Worm (Caenorhabditis elegans): ENCODE data around the gene Y38E10A.34.
A peak's percentile ranks its signal among the peaks of the same experiment; 100 is the strongest.

Gene Y38E10A.34

DNA sequence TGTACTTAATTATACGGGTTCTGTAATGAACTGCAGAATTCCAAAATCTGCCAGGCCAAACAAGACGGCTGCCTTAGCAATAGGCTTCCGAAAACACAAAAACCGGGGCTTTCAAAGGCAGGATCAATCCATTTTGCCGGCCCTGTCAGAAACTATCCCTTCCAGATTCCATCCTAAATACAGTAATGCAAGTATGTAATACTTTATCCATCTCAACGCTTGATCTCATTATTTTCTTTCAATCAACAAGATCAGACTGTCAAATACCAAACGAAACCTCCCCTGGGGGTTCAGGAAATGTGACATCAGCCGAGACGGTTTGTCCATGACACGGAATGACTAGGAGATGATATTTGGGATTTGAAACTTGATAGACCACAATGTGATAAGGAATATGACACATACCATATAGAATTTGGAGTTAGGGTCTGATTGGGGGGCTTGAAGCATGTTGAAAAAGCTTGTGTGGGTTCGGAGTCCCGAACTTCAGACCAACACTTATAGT lies 4.8 kb upstream of the Y38E10A.34 start:
- no peak for TF ChIP-seq unc-62 (GFP tag; optimal IDR thresholded peaks at IDR 0.05)
- TF ChIP-seq fkh-2 (tag; optimal IDR thresholded peaks at IDR 0.05): no peak
- TF ChIP-seq ztf-11 (tag; optimal IDR thresholded peaks at IDR 0.05): no peak
- no peak for TF ChIP-seq ceh-16 (tag; optimal IDR thresholded peaks at IDR 0.05)
- no peak for TF ChIP-seq lin-39 (tag; optimal IDR thresholded peaks at IDR 0.05)
- no peak for TF ChIP-seq nfya-1 (tag; optimal IDR thresholded peaks at IDR 0.05; ENCODE audit: insufficient read depth)
- TF ChIP-seq lsy-12 (tag; optimal IDR thresholded peaks at IDR 0.05): no peak
- no peak for TF ChIP-seq nhr-23 (tag; optimal IDR thresholded peaks at IDR 0.05)
- no peak for TF ChIP-seq snpc-4 (tag; optimal IDR thresholded peaks at IDR 0.05)
- no peak for TF ChIP-seq ceh-9 (tag; optimal IDR thresholded peaks at IDR 0.05)

- TF ChIP-seq ceh-28 (tag; optimal IDR thresholded peaks at IDR 0.05): no peak
- TF ChIP-seq nhr-67 (tag; optimal IDR thresholded peaks at IDR 0.05): no peak
- TF ChIP-seq fos-1 (tag; optimal IDR thresholded peaks at IDR 0.05): no peak
- TF ChIP-seq skn-1 (tag; optimal IDR thresholded peaks at IDR 0.05): no peak
- TF ChIP-seq lin-15B (tag; optimal IDR thresholded peaks at IDR 0.05): no peak
- TF ChIP-seq nhr-25 (tag; optimal IDR thresholded peaks at IDR 0.05): no peak
- no peak for TF ChIP-seq nhr-43 (tag; optimal IDR thresholded peaks at IDR 0.05; ENCODE audit: poor library complexity, severe bottlenecking)
Observed at ce11 chrII:12626887-12627286, 4.1 kb upstream of the Y38E10A.34 start, which contains the start of gene nspe-7. Gene nspe-7, plus strand, starts transcription at chrII:12627187.

DNA sequence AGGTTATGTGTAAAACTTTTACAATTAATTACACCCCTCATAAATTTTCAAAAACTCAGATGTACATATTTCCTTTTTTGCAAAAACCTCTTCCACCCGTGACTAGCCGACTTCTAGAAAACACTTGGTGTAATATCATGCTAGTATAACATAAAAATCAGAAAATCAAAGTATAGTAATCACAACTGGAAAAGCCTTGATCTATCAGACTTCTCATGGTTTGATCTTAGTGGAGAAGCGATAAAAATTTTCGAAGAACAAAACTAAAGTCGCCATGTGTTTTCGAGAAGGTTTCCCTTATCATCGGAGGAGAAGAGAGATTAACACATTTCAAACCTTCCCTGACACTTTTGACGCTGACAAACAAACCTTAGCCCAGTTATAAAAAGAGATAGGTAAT lies 2.4 kb upstream of the Y38E10A.34 start, which contains the start of gene nspe-5:
Gene nspe-5 (plus strand): TSS at position 301 of the 400 bp plus-strand sequence.
- TF ChIP-seq lin-15B (tag; optimal IDR thresholded peaks at IDR 0.05) (no peak), pqm-1 (tag; optimal IDR thresholded peaks at IDR 0.05) (no peak), nhr-25 (tag; optimal IDR thresholded peaks at IDR 0.05) (peak; percentile 9)

DNA sequence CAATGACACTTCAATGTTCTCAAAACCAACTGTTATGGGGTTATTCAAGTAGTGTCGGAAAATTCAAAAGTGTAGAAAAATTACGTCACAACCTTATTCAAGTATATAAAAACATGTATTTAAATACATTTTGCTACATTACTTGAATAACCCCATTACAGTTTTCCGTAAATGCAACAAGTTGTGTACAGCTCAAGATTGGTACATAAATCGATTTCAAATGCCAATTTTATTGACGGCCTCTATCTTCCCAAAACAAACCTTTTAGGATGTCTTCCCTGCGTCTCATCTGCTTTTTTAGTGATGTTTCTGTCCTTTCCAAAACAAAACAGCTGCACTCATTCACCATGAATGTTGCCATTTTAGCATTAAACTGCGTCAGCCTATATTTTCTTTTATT lies 1.6 kb upstream of the Y38E10A.34 start, which contains the start of gene Y38E10A.28:
Gene Y38E10A.28 (plus strand): TSS at position 301 of the 400 bp plus-strand sequence.
- TF ChIP-seq jun-1 (tag; optimal IDR thresholded peaks at IDR 0.05) (no peak), nfya-1 (tag; optimal IDR thresholded peaks at IDR 0.05; ENCODE audit: insufficient read depth) (no peak), tbx-2 (tag; optimal IDR thresholded peaks at IDR 0.05) (no peak), eor-1 (tag; optimal IDR thresholded peaks at IDR 0.05) (no peak), mdl-1 (tag; optimal IDR thresholded peaks at IDR 0.05) (no peak), aly-2 (tag; optimal IDR thresholded peaks at IDR 0.05) (no peak), snpc-4 (tag; optimal IDR thresholded peaks at IDR 0.05) (no peak)

ce11 chrII:12634749-12635318 lies 3.8 kb downstream of the Y38E10A.34 start, which contains the start of gene Y38E10A.17:
Gene Y38E10A.17, minus strand, starts transcription at chrII:12634799.
- TF ChIP-seq elt-1 (tag; optimal IDR thresholded peaks at IDR 0.05) (peak; percentile 68), ztf-11 (tag; optimal IDR thresholded peaks at IDR 0.05) (no peak), nfya-1 (tag; optimal IDR thresholded peaks at IDR 0.05; ENCODE audit: insufficient read depth) (no peak)

DNA sequence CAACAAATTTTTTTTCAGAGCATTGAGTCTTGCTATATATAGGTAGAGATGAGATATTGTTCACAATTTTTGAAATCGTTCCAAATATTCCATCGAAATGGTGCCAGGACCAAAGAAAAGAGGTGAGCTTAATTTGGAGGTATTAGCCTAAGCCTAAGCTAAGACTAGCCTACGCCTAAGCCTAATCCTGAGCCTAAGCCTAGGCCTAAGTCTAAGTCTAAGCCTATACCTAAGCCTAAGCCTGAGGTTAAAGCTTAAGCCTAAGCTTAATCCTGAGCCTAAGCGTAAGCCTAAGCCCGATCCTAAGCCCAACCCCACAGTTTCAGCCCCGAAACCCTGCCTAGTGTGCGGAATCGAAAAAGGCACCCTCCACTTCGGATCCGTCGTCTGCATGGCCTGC lies 5.6 kb downstream of the Y38E10A.34 start, which contains the start of gene nhr-234:
Gene nhr-234 (plus strand): TSS at position 77 of the 400 bp plus-strand sequence.
- TF ChIP-seq ZK546.5 (tag; optimal IDR thresholded peaks at IDR 0.05): no peak
- TF ChIP-seq nhr-67 (tag; optimal IDR thresholded peaks at IDR 0.05): no peak
- TF ChIP-seq nhr-77 (tag; optimal IDR thresholded peaks at IDR 0.05): no peak
- TF ChIP-seq nfya-1 (tag; optimal IDR thresholded peaks at IDR 0.05; ENCODE audit: insufficient read depth): no peak
- no peak for TF ChIP-seq fkh-2 (tag; optimal IDR thresholded peaks at IDR 0.05)
- TF ChIP-seq nhr-11 (tag; optimal IDR thresholded peaks at IDR 0.05): no peak
- no peak for TF ChIP-seq zag-1 (tag; optimal IDR thresholded peaks at IDR 0.05)
- no peak for TF ChIP-seq elt-1 (tag; optimal IDR thresholded peaks at IDR 0.05)
- no peak for TF ChIP-seq jun-1 (tag; optimal IDR thresholded peaks at IDR 0.05)
- TF ChIP-seq nhr-28 (tag; optimal IDR thresholded peaks at IDR 0.05): no peak
- no peak for TF ChIP-seq ceh-16 (tag; optimal IDR thresholded peaks at IDR 0.05)
- TF ChIP-seq unc-62 (GFP tag; optimal IDR thresholded peaks at IDR 0.05): no peak
- TF ChIP-seq daf-12 (tag; optimal IDR thresholded peaks at IDR 0.05): no peak
- TF ChIP-seq ama-1 (optimal IDR thresholded peaks at IDR 0.05): no peak
